Worm (Caenorhabditis elegans): ENCODE measurements around the gene zfp-1.

Gene zfp-1

ce11 chrIII:8744765-8745164 lies 46.6 kb upstream of the zfp-1 start:
- TF ChIP-seq nhr-10 (tag; optimal IDR thresholded peaks at IDR 0.05) (no peak), snpc-4 (tag; optimal IDR thresholded peaks at IDR 0.05) (no peak), ztf-1 (GFP tag; conservative IDR thresholded peaks at IDR 0.05) (no peak), egl-27 (tag; optimal IDR thresholded peaks at IDR 0.05) (no peak), unc-55 (GFP tag; optimal IDR thresholded peaks at IDR 0.05) (no peak), ceh-82 (tag; optimal IDR thresholded peaks at IDR 0.05) (no peak), ztf-11 (tag; optimal IDR thresholded peaks at IDR 0.05) (no peak), nhr-21 (tag; optimal IDR thresholded peaks at IDR 0.05) (no peak)

DNA sequence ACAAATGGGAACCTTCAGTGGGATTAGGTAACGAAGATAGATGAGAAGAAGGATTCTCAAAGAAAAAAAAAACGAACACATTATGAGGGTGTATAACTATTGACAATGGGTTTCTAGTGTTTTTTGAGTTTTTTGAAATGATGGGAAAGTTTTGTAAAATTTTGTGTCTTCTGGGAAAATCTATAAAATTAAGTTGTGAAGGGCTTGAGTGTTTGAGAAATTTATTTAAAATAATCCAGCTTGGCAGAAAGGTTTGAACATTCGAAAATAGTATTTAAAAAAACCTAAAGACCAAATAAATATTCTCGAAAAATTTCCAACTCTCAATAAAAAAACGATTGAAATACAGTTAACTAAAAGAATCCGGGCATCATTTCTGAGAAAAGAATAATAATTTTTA lies 46.1 kb upstream of the zfp-1 start:
- TF ChIP-seq Y55F3AM.14 (GFP tag; optimal IDR thresholded peaks at IDR 0.05) (no peak), nhr-6 (tag; optimal IDR thresholded peaks at IDR 0.05) (no peak), lin-13 (GFP tag; optimal IDR thresholded peaks at IDR 0.05) (no peak), nhr-77 (tag; optimal IDR thresholded peaks at IDR 0.05) (no peak)

DNA sequence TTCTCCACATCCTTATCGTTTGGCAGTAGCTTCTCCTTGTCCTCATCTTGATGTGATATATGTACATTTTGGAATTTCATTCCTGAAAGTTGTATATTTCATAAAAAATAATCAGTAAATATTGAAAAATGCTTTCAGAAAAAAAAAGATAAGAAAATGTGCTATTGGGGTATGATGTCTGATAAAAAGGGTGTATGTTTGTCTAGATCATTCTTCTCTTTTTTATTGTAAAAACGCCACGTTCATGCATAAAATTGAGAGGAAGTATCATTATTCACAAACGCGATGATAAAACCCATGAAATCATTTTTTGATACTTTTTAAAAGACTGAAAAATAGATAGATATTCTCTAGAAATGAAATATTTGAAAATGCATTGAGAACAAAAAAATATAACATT lies 42.7 kb upstream of the zfp-1 start:
- TF ChIP-seq skn-1 (tag; optimal IDR thresholded peaks at IDR 0.05) = peak; percentile 22
- TF ChIP-seq gmeb-1 (tag; optimal IDR thresholded peaks at IDR 0.05) = no peak
- no peak for TF ChIP-seq ztf-1 (GFP tag; conservative IDR thresholded peaks at IDR 0.05)
- TF ChIP-seq nhr-237 (tag; optimal IDR thresholded peaks at IDR 0.05) = no peak
- peak; percentile 69 for TF ChIP-seq crh-2 (tag; optimal IDR thresholded peaks at IDR 0.05)
- TF ChIP-seq sma-3 (GFP tag; optimal IDR thresholded peaks at IDR 0.05) = peak; percentile 40
- no peak for TF ChIP-seq unc-55 (GFP tag; optimal IDR thresholded peaks at IDR 0.05)
- TF ChIP-seq nhr-25 (tag; optimal IDR thresholded peaks at IDR 0.05) = no peak
- no peak for TF ChIP-seq nhr-10 (tag; optimal IDR thresholded peaks at IDR 0.05)
- TF ChIP-seq sma-9 (GFP tag; optimal IDR thresholded peaks at IDR 0.05) = peak; percentile 22
- no peak for TF ChIP-seq sma-9 (tag; optimal IDR thresholded peaks at IDR 0.05)
- TF ChIP-seq mab-5 (tag; optimal IDR thresholded peaks at IDR 0.05) = no peak
- no peak for TF ChIP-seq nhr-6 (tag; optimal IDR thresholded peaks at IDR 0.05)
- TF ChIP-seq F13H6.1 (tag; optimal IDR thresholded peaks at IDR 0.05) = peak; percentile 41
- peak; percentile 92 for TF ChIP-seq fos-1 (tag; optimal IDR thresholded peaks at IDR 0.05)
- TF ChIP-seq elt-3 (tag; optimal IDR thresholded peaks at IDR 0.05) = no peak
- no peak for TF ChIP-seq peb-1 (tag; optimal IDR thresholded peaks at IDR 0.05)

- TF ChIP-seq C34F6.9 (tag; optimal IDR thresholded peaks at IDR 0.05) (peak; percentile 29), nhr-25 (tag; optimal IDR thresholded peaks at IDR 0.05) (peak; percentile 74), gmeb-1 (tag; optimal IDR thresholded peaks at IDR 0.05) (peak; percentile 72), nhr-12 (tag; optimal IDR thresholded peaks at IDR 0.05) (no peak), nhr-21 (tag; optimal IDR thresholded peaks at IDR 0.05) (peak; percentile 52), sma-9 (GFP tag; optimal IDR thresholded peaks at IDR 0.05) (peak; percentile 91), sma-9 (tag; optimal IDR thresholded peaks at IDR 0.05) (no peak), mdl-1 (tag; optimal IDR thresholded peaks at IDR 0.05) (peak in 1 of 2 experiments; percentile 16), lin-13 (GFP tag; optimal IDR thresholded peaks at IDR 0.05) (no peak), dmd-4 (tag; optimal IDR thresholded peaks at IDR 0.05) (no peak), nhr-129 (tag; optimal IDR thresholded peaks at IDR 0.05) (peak; percentile 68), ztf-11 (tag; optimal IDR thresholded peaks at IDR 0.05) (no peak), sma-3 (GFP tag; optimal IDR thresholded peaks at IDR 0.05) (peak; percentile 99), egl-27 (tag; optimal IDR thresholded peaks at IDR 0.05) (peak; percentile 15), lin-11 (tag; optimal IDR thresholded peaks at IDR 0.05) (no peak), crh-2 (tag; optimal IDR thresholded peaks at IDR 0.05) (peak; percentile 85), F13H6.1 (tag; optimal IDR thresholded peaks at IDR 0.05) (peak; percentile 88), lsy-2 (tag; optimal IDR thresholded peaks at IDR 0.05) (peak in 1 of 2 experiments; percentile 45), aly-2 (tag; optimal IDR thresholded peaks at IDR 0.05) (no peak), fos-1 (tag; optimal IDR thresholded peaks at IDR 0.05) (peak; percentile 98)
Measured at ce11 chrIII:8749487-8749886, 41.8 kb upstream of the zfp-1 start, which contains the start of gene sma-2. Gene sma-2 (plus strand): TSS chrIII:8749680.

DNA sequence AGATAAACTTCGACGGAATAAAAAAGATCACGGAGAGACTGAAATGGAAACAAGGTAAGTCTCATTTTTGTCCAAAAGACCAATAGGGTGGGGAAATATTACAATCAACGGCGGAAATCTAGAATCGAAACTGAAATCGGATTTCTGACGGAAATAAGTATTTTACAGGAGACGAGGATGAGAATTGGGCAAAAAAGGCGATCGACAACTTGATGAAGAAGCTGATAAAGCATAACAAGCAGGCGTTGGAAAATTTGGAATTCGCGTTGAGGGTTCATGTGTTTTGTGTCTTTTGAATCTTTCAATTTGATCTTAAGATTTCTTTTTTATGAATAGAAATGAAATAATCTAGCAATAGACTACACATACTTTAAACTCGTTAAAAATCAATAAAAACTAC lies 40.7 kb upstream of the zfp-1 start, which contains the start of gene ugtp-1:
ugtp-1 (minus strand) TSS at position 101 of the 400 bp plus-strand sequence.
- TF ChIP-seq gmeb-1 (tag; optimal IDR thresholded peaks at IDR 0.05) (no peak), crh-2 (tag; optimal IDR thresholded peaks at IDR 0.05) (no peak), nhr-25 (tag; optimal IDR thresholded peaks at IDR 0.05) (no peak), nhr-129 (tag; optimal IDR thresholded peaks at IDR 0.05) (no peak), ztf-11 (tag; optimal IDR thresholded peaks at IDR 0.05) (no peak), mbf-1 (tag; optimal IDR thresholded peaks at IDR 0.05) (no peak), nhr-237 (tag; optimal IDR thresholded peaks at IDR 0.05) (no peak), unc-39 (tag; optimal IDR thresholded peaks at IDR 0.05) (no peak), lin-39 (tag; optimal IDR thresholded peaks at IDR 0.05) (no peak), egl-27 (tag; optimal IDR thresholded peaks at IDR 0.05) (no peak), ztf-4 (tag; optimal IDR thresholded peaks at IDR 0.05) (no peak), alr-1 (tag; optimal IDR thresholded peaks at IDR 0.05) (no peak), fos-1 (tag; optimal IDR thresholded peaks at IDR 0.05) (no peak)
